Worm (Caenorhabditis elegans) whole organism, L1 larva: ENCODE measurements around the gene ZK1320.3.

Experiments
- alr-1 ChIP-seq: fragments of 200-800 bp; sonication (Bioruptor generic); optimal IDR thresholded peaks from 2 replicates; lab custom pipeline; 2018; ENCODE audit warnings: borderline replicate concordance, mild to moderate bottlenecking, missing genetic modification characterization, missing compliant biosample characterization
- ama-1 ChIP-seq: fragments of 150-350 bp; optimal IDR thresholded peaks from 2 replicates; lab custom pipeline; 2014
- ces-1 ChIP-seq: fragments of 150-350 bp; optimal IDR thresholded peaks from 2 replicates; lab custom pipeline; 2014; ENCODE audit warnings: missing biosample characterization, missing genetic modification reagents, missing genetic modification characterization
- dpl-1 ChIP-seq, 3 experiments: fragments of 150-350 bp in 2 of 3; sonication (generic microtip) in 1 of 3; optimal IDR thresholded peaks; 2 replicates each; lab custom pipeline; 2014 to 2017; ENCODE audit warnings: missing biosample characterization in 3 of 3, missing genetic modification characterization in 3 of 3, missing genetic modification reagents in 3 of 3
- egl-27 ChIP-seq, 2 experiments: fragments of 150-350 bp in 1 of 2; sonication (generic microtip); optimal IDR thresholded peaks; 3 replicates each; lab custom pipeline; 2017 to 2018; ENCODE audit warnings: missing biosample characterization in 2 of 2, missing genetic modification characterization in 2 of 2, missing genetic modification reagents in 2 of 2
- elt-2 ChIP-seq: sonication (generic microtip); optimal IDR thresholded peaks from 2 replicates; lab custom pipeline; 2016; ENCODE audit warnings: missing genetic modification characterization, mild to moderate bottlenecking, inconsistent platforms, missing compliant biosample characterization, missing genetic modification reagents
- lin-13 ChIP-seq: fragments of 150-350 bp; optimal IDR thresholded peaks from 2 replicates; lab custom pipeline; 2014; ENCODE audit warnings: missing biosample characterization, missing genetic modification reagents, missing genetic modification characterization
- nhr-11 ChIP-seq: fragments of 150-350 bp; optimal IDR thresholded peaks from 2 replicates; lab custom pipeline; 2014; ENCODE audit warnings: missing biosample characterization, missing genetic modification characterization
- nhr-12 ChIP-seq: sonication (generic microtip); optimal IDR thresholded peaks from 2 replicates; lab custom pipeline; 2017; ENCODE audit warnings: missing biosample characterization, missing genetic modification characterization
- nhr-237 ChIP-seq: fragments of 150-350 bp; optimal IDR thresholded peaks from 2 replicates; lab custom pipeline; 2014; ENCODE audit warnings: missing biosample characterization, missing genetic modification characterization
- rnt-1 ChIP-seq: sonication (generic microtip); optimal IDR thresholded peaks from 2 replicates; lab custom pipeline; 2016; ENCODE audit warnings: mild to moderate bottlenecking, missing genetic modification characterization, moderate library complexity, missing compliant biosample characterization
- unc-62 ChIP-seq: fragments of 150-350 bp; optimal IDR thresholded peaks from 2 replicates; lab custom pipeline; 2014; ENCODE audit warnings: missing biosample characterization, missing genetic modification reagents, missing genetic modification characterization
- zag-1 ChIP-seq: fragments of 150-350 bp; optimal IDR thresholded peaks from 2 replicates; lab custom pipeline; 2014; ENCODE audit warnings: missing biosample characterization, missing genetic modification characterization
- ztf-4 ChIP-seq: fragments of 150-350 bp; optimal IDR thresholded peaks from 2 replicates; lab custom pipeline; 2014; ENCODE audit warnings: missing biosample characterization, missing genetic modification characterization

DNA sequence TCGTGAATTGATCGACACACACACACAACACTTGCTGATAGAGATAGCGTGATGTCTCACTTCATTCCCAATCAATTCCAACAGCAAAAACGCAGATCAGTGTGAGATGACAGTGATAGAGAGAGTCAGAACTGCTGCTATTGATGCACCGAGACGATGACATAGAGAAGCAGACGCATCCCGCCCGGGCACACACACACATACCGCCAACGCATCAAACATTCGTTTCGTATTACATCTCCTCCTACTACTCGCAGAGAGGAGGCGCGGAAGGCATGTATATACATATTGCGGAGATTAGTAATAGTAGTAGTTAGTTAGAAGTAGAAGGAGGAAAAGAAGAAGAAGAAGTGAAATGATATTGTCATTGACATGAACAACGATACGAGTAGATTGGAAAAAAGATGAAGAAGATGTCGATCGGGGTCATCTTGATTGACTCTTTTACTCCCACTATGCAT is 40.8 kb downstream of the ZK1320.3 start:
- TF ChIP-seq nhr-12 (tag; lab: Kevin White, UChicago), result no peak
- TF ChIP-seq nhr-237 (tag; lab: Kevin White, UChicago), result no peak
- peak; percentile 71 for TF ChIP-seq rnt-1 (tag; lab: Kevin White, UChicago)
- TF ChIP-seq ces-1, result no peak
- TF ChIP-seq elt-2, result peak; percentile 62
- TF ChIP-seq alr-1 (tag; lab: Kevin White, UChicago), result no peak
- peak; percentile 2 to 38 for TF ChIP-seq egl-27 (tag; optimal IDR thresholded peaks at IDR 0.05; lab: Kevin White, UChicago)
- TF ChIP-seq zag-1 (tag; lab: Kevin White, UChicago), result no peak
- no peak for TF ChIP-seq nhr-11 (tag; lab: Kevin White, UChicago)
- TF ChIP-seq dpl-1 (GFP tag; optimal IDR thresholded peaks at IDR 0.05; lab: Kevin White, UChicago), result peak in 1 of 3 experiments; percentile 17
- TF ChIP-seq ama-1 (lab: Kevin White, UChicago), result peak; percentile 81
- no peak for TF ChIP-seq lin-13 (GFP tag; lab: Kevin White, UChicago)
- TF ChIP-seq ztf-4 (tag; lab: Kevin White, UChicago), result no peak
- no peak for TF ChIP-seq unc-62 (GFP tag; lab: Kevin White, UChicago)
